Fruit fly (Drosophila melanogaster) whole organism, embryonic: ENCODE data around the gene GstO3.

ENCODE experiments used
- Blimp-1 ChIP-seq: fragments of 200-800 bp; sonication (Bioruptor generic); optimal IDR thresholded peaks from 3 replicates; lab custom pipeline; 2018; ENCODE audit warnings: missing biosample characterization, missing genetic modification characterization, mild to moderate bottlenecking, moderate library complexity, missing genetic modification reagents
- CG11456 ChIP-seq: fragments of 200-800 bp; sonication (Bioruptor generic); IDR thresholded peaks from 3 replicates; pipeline ENCODE4 v1.3.6; 2022; ENCODE audit warnings: missing biosample characterization, missing genetic modification characterization
- CG12236 ChIP-seq: fragments of 200-800 bp; sonication (Bioruptor generic); optimal IDR thresholded peaks from 2 replicates; lab custom pipeline; 2016; ENCODE audit warnings: missing biosample characterization, missing genetic modification characterization
- CG12391 ChIP-seq: fragments of 200-800 bp; sonication (Bioruptor generic); optimal IDR thresholded peaks from 3 replicates; lab custom pipeline; 2018; ENCODE audit warnings: missing biosample characterization, mild to moderate bottlenecking, missing genetic modification characterization, moderate library complexity
- CG15479 ChIP-seq: fragments of 200-800 bp; sonication (Bioruptor generic); optimal IDR thresholded peaks from 3 replicates; lab custom pipeline; 2019; ENCODE audit warnings: missing biosample characterization, mild to moderate bottlenecking, missing genetic modification characterization, moderate library complexity
- CG15601 ChIP-seq: fragments of 200-800 bp; sonication (Bioruptor generic); optimal IDR thresholded peaks from 3 replicates; lab custom pipeline; 2019; ENCODE audit warnings: missing biosample characterization, mild to moderate bottlenecking, missing genetic modification characterization, moderate library complexity
- CG2129 ChIP-seq: fragments of 200-800 bp; sonication (Bioruptor generic); IDR thresholded peaks from 2 replicates; pipeline ENCODE4 v1.3.6; 2022; ENCODE audit warnings: missing biosample characterization, missing genetic modification characterization; ENCODE audit not compliant: partially characterized antibody
- CG30403 ChIP-seq: fragments of 200-800 bp; sonication (Bioruptor generic); optimal IDR thresholded peaks from 3 replicates; lab custom pipeline; 2016; ENCODE audit warnings: missing biosample characterization, missing genetic modification characterization
- CG32532 ChIP-seq: fragments of 200-800 bp; sonication (Bioruptor generic); IDR thresholded peaks from 2 replicates; pipeline ENCODE4 v1.3.6; 2022; ENCODE audit warnings: missing biosample characterization, missing genetic modification characterization
- CG34224 ChIP-seq: fragments of 200-800 bp; sonication (Bioruptor generic); IDR thresholded peaks from 3 replicates; pipeline ENCODE4 v1.3.6; 2022; ENCODE audit warnings: missing biosample characterization, missing genetic modification characterization; ENCODE audit not compliant: partially characterized antibody
- CG42726 ChIP-seq: fragments of 200-800 bp; sonication (Bioruptor generic); IDR thresholded peaks from 2 replicates; pipeline ENCODE4 v1.3.6; 2022; ENCODE audit warnings: missing biosample characterization, missing genetic modification characterization; ENCODE audit not compliant: partially characterized antibody
- CG4617 ChIP-seq: fragments of 200-800 bp; sonication (Bioruptor generic); optimal IDR thresholded peaks from 3 replicates; lab custom pipeline; 2016; ENCODE audit warnings: missing biosample characterization, missing genetic modification characterization, borderline replicate concordance
- CG6175 ChIP-seq: fragments of 200-800 bp; sonication (Bioruptor generic); IDR thresholded peaks from 3 replicates; pipeline ENCODE4 v1.3.6; 2022; ENCODE audit warnings: missing biosample characterization, missing genetic modification characterization
- CG6254 ChIP-seq: fragments of 200-800 bp; sonication (Bioruptor generic); optimal IDR thresholded peaks from 3 replicates; lab custom pipeline; 2017; ENCODE audit warnings: mild to moderate bottlenecking, missing biosample characterization, missing genetic modification reagents, missing genetic modification characterization
- CG6272 ChIP-seq: fragments of 200-800 bp; sonication (Bioruptor generic); IDR thresholded peaks from 2 replicates; pipeline ENCODE4 v1.3.6; 2022; ENCODE audit warnings: missing biosample characterization, missing genetic modification characterization
- CG6689 ChIP-seq: fragments of 200-800 bp; sonication (Bioruptor generic); IDR thresholded peaks from 2 replicates; pipeline ENCODE4 v1.3.6; 2022; ENCODE audit warnings: missing biosample characterization, missing genetic modification characterization
- CG8089 ChIP-seq: fragments of 200-800 bp; sonication (Bioruptor generic); optimal IDR thresholded peaks from 3 replicates; lab custom pipeline; 2016; ENCODE audit warnings: missing biosample characterization, missing genetic modification characterization
- CG8281 ChIP-seq: fragments of 200-800 bp; sonication (Bioruptor generic); optimal IDR thresholded peaks from 2 replicates; lab custom pipeline; 2018; ENCODE audit warnings: missing biosample characterization, mild to moderate bottlenecking, missing genetic modification characterization, moderate library complexity
- CG8388 ChIP-seq: fragments of 200-800 bp; sonication (Bioruptor generic); optimal IDR thresholded peaks from 2 replicates; lab custom pipeline; 2019; ENCODE audit warnings: missing biosample characterization, mild to moderate bottlenecking, missing genetic modification characterization, moderate library complexity
- CG9727 ChIP-seq: fragments of 200-800 bp; sonication (Bioruptor generic); optimal IDR thresholded peaks from 3 replicates; lab custom pipeline; 2017; ENCODE audit warnings: missing biosample characterization, mild to moderate bottlenecking, missing genetic modification characterization
- Chrac-16 ChIP-seq: fragments of 200-800 bp; sonication (Bioruptor generic); optimal IDR thresholded peaks from 3 replicates; lab custom pipeline; 2016; ENCODE audit warnings: missing biosample characterization, missing genetic modification characterization
- D19B ChIP-seq: fragments of 200-800 bp; sonication (Bioruptor generic); optimal IDR thresholded peaks from 2 replicates; lab custom pipeline; 2017; ENCODE audit warnings: missing biosample characterization, mild to moderate bottlenecking, missing genetic modification characterization
- Deaf1 ChIP-seq: fragments of 200-800 bp; optimal IDR thresholded peaks from 3 replicates; lab custom pipeline; 2019; ENCODE audit warnings: missing biosample characterization, mild to moderate bottlenecking, missing genetic modification characterization, moderate library complexity
- HLH3B ChIP-seq: fragments of 200-800 bp; sonication (Bioruptor generic); IDR thresholded peaks from 2 replicates; pipeline ENCODE4 v1.3.6; 2022; ENCODE audit warnings: missing biosample characterization, missing genetic modification characterization
- Hr39 ChIP-seq: fragments of >200 bp; optimal IDR thresholded peaks from 2 replicates; lab custom pipeline; 2017
- Jarid2 ChIP-seq: fragments of 200-800 bp; sonication (Bioruptor generic); optimal IDR thresholded peaks from 3 replicates; lab custom pipeline; 2017; ENCODE audit warnings: mild to moderate bottlenecking, missing biosample characterization, missing genetic modification reagents, missing genetic modification characterization
- Kr ChIP-seq: fragments of 200-800 bp; sonication (Bioruptor generic); optimal IDR thresholded peaks from 2 replicates; lab custom pipeline; 2017; ENCODE audit warnings: missing biosample characterization, mild to moderate bottlenecking, missing genetic modification characterization
- NC2β ChIP-seq: fragments of 200-800 bp; sonication (Bioruptor generic); optimal IDR thresholded peaks from 2 replicates; lab custom pipeline; 2016; ENCODE audit warnings: missing biosample characterization, missing genetic modification characterization
- Optix ChIP-seq: fragments of 200-800 bp; sonication (Bioruptor generic); IDR thresholded peaks from 3 replicates; pipeline ENCODE4 v1.3.6; 2022; ENCODE audit warnings: missing biosample characterization, missing genetic modification characterization
- Ssrp ChIP-seq: fragments of 200-800 bp; sonication (Bioruptor generic); optimal IDR thresholded peaks from 2 replicates; lab custom pipeline; 2018; ENCODE audit warnings: missing biosample characterization, mild to moderate bottlenecking, missing genetic modification characterization, moderate library complexity
- Xbp1 ChIP-seq: fragments of 200-800 bp; sonication (Bioruptor generic); optimal IDR thresholded peaks from 3 replicates; lab custom pipeline; 2016; ENCODE audit warnings: missing biosample characterization, mild to moderate bottlenecking, missing genetic modification characterization
- ac ChIP-seq: fragments of 200-800 bp; sonication (Bioruptor generic); optimal IDR thresholded peaks from 3 replicates; lab custom pipeline; 2017; ENCODE audit warnings: missing biosample characterization, mild to moderate bottlenecking, missing genetic modification characterization
- bowl ChIP-seq: fragments of 200-800 bp; sonication (Bioruptor generic); IDR thresholded peaks from 2 replicates; pipeline ENCODE4 v1.3.6; 2022; ENCODE audit warnings: missing biosample characterization, missing genetic modification characterization
- dimm ChIP-seq: fragments of 200-800 bp; sonication (Bioruptor generic); IDR thresholded peaks from 2 replicates; pipeline ENCODE4 v1.3.6; 2022; ENCODE audit warnings: missing biosample characterization, missing genetic modification characterization
- dmrt99B ChIP-seq: fragments of 200-800 bp; sonication (Bioruptor generic); optimal IDR thresholded peaks from 2 replicates; lab custom pipeline; 2018; ENCODE audit warnings: missing biosample characterization, mild to moderate bottlenecking, missing genetic modification characterization, moderate library complexity
- exex ChIP-seq: fragments of 200-800 bp; sonication (Bioruptor generic); optimal IDR thresholded peaks from 4 replicates; lab custom pipeline; 2018; ENCODE audit warnings: missing biosample characterization, mild to moderate bottlenecking, missing genetic modification characterization, moderate library complexity
- her ChIP-seq: fragments of 200-800 bp; sonication (Bioruptor generic); optimal IDR thresholded peaks from 2 replicates; lab custom pipeline; 2016; ENCODE audit warnings: missing biosample characterization, missing genetic modification characterization
- klu ChIP-seq: fragments of 200-800 bp; sonication (Bioruptor generic); IDR thresholded peaks from 2 replicates; pipeline ENCODE4 v1.3.6; 2022; ENCODE audit warnings: missing biosample characterization, missing genetic modification characterization
- kni ChIP-seq: fragments of 200-800 bp; sonication (Bioruptor generic); optimal IDR thresholded peaks from 3 replicates; lab custom pipeline; 2017; ENCODE audit warnings: mild to moderate bottlenecking, missing biosample characterization, missing genetic modification reagents, missing genetic modification characterization
- lilli ChIP-seq: fragments of 200-800 bp; sonication (Bioruptor generic); optimal IDR thresholded peaks from 3 replicates; lab custom pipeline; 2016; ENCODE audit warnings: missing biosample characterization, missing genetic modification characterization
- luna ChIP-seq: fragments of 200-800 bp; sonication (Bioruptor generic); optimal IDR thresholded peaks from 2 replicates; lab custom pipeline; 2016; ENCODE audit warnings: missing biosample characterization, missing genetic modification characterization
- nerfin-1 ChIP-seq: fragments of 200-800 bp; sonication (Bioruptor generic); optimal IDR thresholded peaks from 3 replicates; lab custom pipeline; 2019; ENCODE audit warnings: missing biosample characterization, mild to moderate bottlenecking, missing genetic modification characterization, moderate library complexity
- odd ChIP-seq: fragments of 200-800 bp; sonication (Bioruptor generic); optimal IDR thresholded peaks from 2 replicates; lab custom pipeline; 2017; ENCODE audit warnings: missing biosample characterization, mild to moderate bottlenecking, missing genetic modification characterization
- onecut ChIP-seq: fragments of 200-800 bp; sonication (Bioruptor generic); IDR thresholded peaks from 2 replicates; pipeline ENCODE4 v1.3.6; 2022; ENCODE audit warnings: missing biosample characterization, missing genetic modification characterization
- pan ChIP-seq, 4 experiments: fragments of >200 bp in 3 of 4; fragments of 200-800 bp in 1 of 4; sonication (Bioruptor generic) in 1 of 4; optimal IDR thresholded peaks in 3 of 4; IDR thresholded peaks in 1 of 4; 2 replicates each; pipeline versions ENCODE4 v1.3.6 to Lab custom; 2017 to 2022; ENCODE audit warnings: missing biosample characterization in 2 of 4, missing genetic modification characterization in 2 of 4, mixed read lengths in 1 of 4
- ranshi ChIP-seq: fragments of 200-800 bp; sonication (Bioruptor generic); IDR thresholded peaks from 2 replicates; pipeline ENCODE4 v1.3.6; 2022; ENCODE audit warnings: missing biosample characterization, missing genetic modification characterization
- tio ChIP-seq: fragments of 200-800 bp; sonication (Bioruptor generic); optimal IDR thresholded peaks from 2 replicates; lab custom pipeline; 2017; ENCODE audit warnings: missing biosample characterization, missing genetic modification characterization, inconsistent platforms
- unpg ChIP-seq: fragments of 200-800 bp; sonication (Bioruptor generic); optimal IDR thresholded peaks from 3 replicates; lab custom pipeline; 2018; ENCODE audit warnings: missing biosample characterization, mild to moderate bottlenecking, missing genetic modification characterization, moderate library complexity
- z ChIP-seq: fragments of 200-800 bp; sonication (Bioruptor generic); IDR thresholded peaks from 3 replicates; pipeline ENCODE4 v1.3.6; 2022; ENCODE audit warnings: missing biosample characterization, missing genetic modification characterization
- zen2 ChIP-seq: fragments of 200-800 bp; sonication (Bioruptor generic); IDR thresholded peaks from 3 replicates; pipeline ENCODE4 v1.3.6; 2022; ENCODE audit warnings: missing biosample characterization, missing genetic modification characterization; ENCODE audit not compliant: partially characterized antibody

GstO3 gene

dm6 chr3L:8546355-8546771 is 27.7 kb downstream of the GstO3 start (continued):
- TF ChIP-seq pan (optimal IDR thresholded peaks at IDR 0.05; lab: Kevin White, UChicago) (no peak), pan (GFP tag; optimal IDR thresholded peaks at IDR 0.05 in 1 of 2, IDR thresholded peaks at IDR 0.05 in 1 of 2) (peak in 1 of 2 experiments; percentile 27), onecut (peak; percentile 30; the same call in 1 of the 2 replicates), CG4617 (no peak), CG32532 (peak; percentile 61; the same call in 1 of the 2 replicates), lilli (GFP tag; lab: Kevin White, UChicago) (no peak), ac (no peak), CG6272 (GFP tag; lab: Robert Waterston, UW) (no peak), CG12236 (GFP tag; lab: Kevin White, UChicago) (no peak), unpg (GFP tag; lab: Kevin White, UChicago) (no peak), her (GFP tag; lab: Kevin White, UChicago) (no peak), luna (GFP tag; lab: Kevin White, UChicago) (no peak), Blimp-1 (GFP tag; lab: Kevin White, UChicago) (no peak), dmrt99B (no peak), exex (tag; lab: Kevin White, UChicago) (no peak), CG8089 (no peak), Deaf1 (peak; percentile 84), CG34224 (GFP tag; lab: Robert Waterston, UW) (peak; percentile 67), Xbp1 (GFP tag; lab: Kevin White, UChicago) (no peak), Jarid2 (peak; percentile 79), tio (GFP tag; lab: Kevin White, UChicago) (no peak), klu (GFP tag; lab: Robert Waterston, UW) (no peak), bowl (0 out of 2 replicates have a peak, but pooled peaks have one; percentile 45), NC2β (GFP tag; lab: Kevin White, UChicago) (no peak), ranshi (GFP tag; lab: Robert Waterston, UW) (peak; percentile 17; the same call in 1 of the 2 replicates), kni (GFP tag; lab: Kevin White, UChicago) (peak; percentile 29), CG6175 (GFP tag; lab: Robert Waterston, UW) (peak; percentile 59; the same call in 2 of the 3 replicates), D19B (GFP tag; lab: Kevin White, UChicago) (no peak), CG8281 (tag; lab: Kevin White, UChicago) (no peak), CG15479 (GFP tag; lab: Kevin White, UChicago) (no peak), CG12391 (tag; lab: Kevin White, UChicago) (no peak), CG15601 (tag; lab: Kevin White, UChicago) (no peak), CG6254 (GFP tag; lab: Kevin White, UChicago) (no peak), zen2 (GFP tag; lab: Robert Waterston, UW) (no peak; the same call in 2 of the 3 replicates), CG42726 (GFP tag; lab: Robert Waterston, UW) (no peak), HLH3B (GFP tag; lab: Robert Waterston, UW) (0 out of 2 replicates have a peak, but pooled peaks have one; percentile 18), CG6689 (GFP tag; lab: Robert Waterston, UW) (no peak), CG2129 (GFP tag; lab: Robert Waterston, UW) (no peak), z (GFP tag; lab: Robert Waterston, UW) (peak; percentile 55; the same call in 2 of the 3 replicates), dimm (GFP tag; lab: Robert Waterston, UW) (no peak), Ssrp (no peak), Kr (GFP tag; lab: Kevin White, UChicago) (no peak), CG30403 (GFP tag; lab: Kevin White, UChicago) (no peak), CG8388 (GFP tag; lab: Kevin White, UChicago) (no peak), CG9727 (GFP tag; lab: Kevin White, UChicago) (no peak), CG11456 (GFP tag; lab: Robert Waterston, UW) (no peak), Hr39 (lab: Kevin White, UChicago) (no peak), odd (GFP tag; lab: Kevin White, UChicago) (no peak), Optix (GFP tag; lab: Robert Waterston, UW) (no peak), nerfin-1 (tag; lab: Kevin White, UChicago) (no peak), Chrac-16 (no peak)
